Fruit fly (Drosophila melanogaster) whole organism, adult: ENCODE measurements around the gene Gr8a.
A peak's percentile ranks its signal among the peaks of the same experiment; 100 is the strongest.

ENCODE experiments used
- CG11617 ChIP-seq: fragments of 200-800 bp; sonication (Bioruptor generic); optimal IDR thresholded peaks from 2 replicates; lab custom pipeline; 2017; ENCODE audit warnings: mild to moderate bottlenecking, missing biosample characterization, missing genetic modification reagents, missing genetic modification characterization
- CG12768 ChIP-seq: fragments of 200-800 bp; sonication (Bioruptor generic); optimal IDR thresholded peaks from 2 replicates; lab custom pipeline; 2017; ENCODE audit warnings: missing biosample characterization, missing genetic modification characterization, mild to moderate bottlenecking, moderate library complexity, missing genetic modification reagents
- CG14711 ChIP-seq: fragments of 200-800 bp; sonication (Bioruptor generic); optimal IDR thresholded peaks from 2 replicates; lab custom pipeline; 2018; ENCODE audit warnings: missing biosample characterization, mild to moderate bottlenecking, missing genetic modification characterization, moderate library complexity
- CG1620 ChIP-seq: fragments of 200-800 bp; sonication (Bioruptor generic); optimal IDR thresholded peaks from 2 replicates; lab custom pipeline; 2016; ENCODE audit warnings: missing biosample characterization, missing genetic modification characterization
- CG33017 ChIP-seq: fragments of 200-800 bp; sonication (Bioruptor generic); optimal IDR thresholded peaks from 2 replicates; lab custom pipeline; 2018; ENCODE audit warnings: missing biosample characterization, mild to moderate bottlenecking, missing genetic modification characterization, moderate library complexity
- CG5204 ChIP-seq: fragments of 200-800 bp; sonication (Bioruptor generic); optimal IDR thresholded peaks from 2 replicates; lab custom pipeline; 2016; ENCODE audit warnings: missing biosample characterization, missing genetic modification characterization
- CG7045 ChIP-seq: fragments of 200-800 bp; sonication (Bioruptor generic); optimal IDR thresholded peaks from 2 replicates; lab custom pipeline; 2017; ENCODE audit warnings: missing biosample characterization, mild to moderate bottlenecking, missing genetic modification characterization
- CG7101 ChIP-seq: fragments of 200-800 bp; sonication (Bioruptor generic); optimal IDR thresholded peaks from 2 replicates; lab custom pipeline; 2018; ENCODE audit warnings: missing biosample characterization, mild to moderate bottlenecking, missing genetic modification characterization, moderate library complexity
- Clk ChIP-seq: fragments of 200-800 bp; sonication (Bioruptor generic); optimal IDR thresholded peaks from 2 replicates; lab custom pipeline; 2017; ENCODE audit warnings: missing biosample characterization, missing genetic modification characterization
- Crg-1 ChIP-seq: fragments of 200-800 bp; sonication (Bioruptor generic); optimal IDR thresholded peaks from 2 replicates; lab custom pipeline; 2016; ENCODE audit warnings: missing biosample characterization, missing genetic modification characterization
- Hr96 ChIP-seq: fragments of 200-800 bp; sonication (Bioruptor generic); optimal IDR thresholded peaks from 2 replicates; lab custom pipeline; 2016; ENCODE audit warnings: missing biosample characterization, missing genetic modification characterization
- Mnt ChIP-seq: fragments of 200-800 bp; sonication (Bioruptor generic); optimal IDR thresholded peaks from 2 replicates; lab custom pipeline; 2016; ENCODE audit warnings: missing biosample characterization, mild to moderate bottlenecking, missing genetic modification characterization
- bab1 ChIP-seq: fragments of 200-800 bp; sonication (Bioruptor generic); optimal IDR thresholded peaks from 3 replicates; lab custom pipeline; 2019; ENCODE audit warnings: missing biosample characterization, mild to moderate bottlenecking, missing genetic modification characterization, moderate library complexity
- cic ChIP-seq: fragments of 200-800 bp; sonication (Bioruptor generic); optimal IDR thresholded peaks from 2 replicates; lab custom pipeline; 2017; ENCODE audit warnings: missing biosample characterization, mild to moderate bottlenecking, missing genetic modification characterization, moderate library complexity
- cnc ChIP-seq, 2 experiments: fragments of >200 bp; optimal IDR thresholded peaks; 2 replicates each; lab custom pipeline; 2017
- kay ChIP-seq: fragments of 200-800 bp; sonication (Bioruptor generic); peaks from one replicate; lab custom pipeline; 2016; ENCODE audit warnings: missing biosample characterization, missing genetic modification characterization, borderline replicate concordance
- ovo ChIP-seq: fragments of 200-800 bp; sonication (Bioruptor generic); optimal IDR thresholded peaks from 2 replicates; lab custom pipeline; 2016; ENCODE audit warnings: missing biosample characterization, missing genetic modification characterization
- pad ChIP-seq: fragments of 200-800 bp; sonication (Bioruptor generic); optimal IDR thresholded peaks from 3 replicates; lab custom pipeline; 2017; ENCODE audit warnings: missing biosample characterization, missing genetic modification characterization, mild to moderate bottlenecking, moderate library complexity, missing genetic modification reagents
- tj ChIP-seq: fragments of 200-800 bp; sonication (Bioruptor generic); optimal IDR thresholded peaks from 3 replicates; lab custom pipeline; 2017; ENCODE audit warnings: missing biosample characterization, mild to moderate bottlenecking, missing genetic modification characterization, moderate library complexity
- toe ChIP-seq: fragments of 200-800 bp; sonication (Bioruptor generic); optimal IDR thresholded peaks from 2 replicates; lab custom pipeline; 2016; ENCODE audit warnings: missing biosample characterization, missing genetic modification characterization

The Gr8a gene

dm6 chrX:9226837-9227236 is at the start of gene Gr8a:
Gr8a (plus strand) TSS chrX:9227137.
- TF ChIP-seq ovo (GFP tag; lab: Kevin White, UChicago) (no peak), CG5204 (GFP tag; lab: Kevin White, UChicago) (no peak), CG14711 (tag; lab: Kevin White, UChicago) (no peak), Mnt (GFP tag; lab: Kevin White, UChicago) (no peak), CG11617 (GFP tag; lab: Kevin White, UChicago) (no peak), Hr96 (no peak), bab1 (GFP tag; lab: Kevin White, UChicago) (no peak), Clk (GFP tag; lab: Kevin White, UChicago) (no peak)

DNA sequence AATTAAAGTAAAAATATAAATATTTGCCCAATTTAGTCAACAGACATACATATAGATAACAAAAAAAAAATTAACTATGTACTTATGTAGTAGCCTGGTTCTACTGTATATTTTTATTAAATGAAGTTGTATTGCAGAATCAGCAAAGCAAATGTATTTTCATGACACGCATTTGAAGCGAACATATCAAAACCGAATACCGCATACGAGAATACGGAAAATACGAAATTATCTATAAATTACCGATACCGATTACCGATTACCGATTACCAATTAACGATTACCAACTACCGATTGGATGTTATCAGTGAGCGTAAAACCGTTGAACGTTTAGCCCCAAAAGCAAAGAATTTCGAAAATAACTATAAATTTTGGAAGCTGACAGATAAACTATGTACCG is 39.5 kb upstream of the Gr8a start:
- no peak for TF ChIP-seq toe
- TF ChIP-seq cnc (optimal IDR thresholded peaks at IDR 0.05; lab: Kevin White, UChicago), result no peak
- no peak for TF ChIP-seq CG7045 (GFP tag; lab: Kevin White, UChicago)
- no peak for TF ChIP-seq CG5204 (GFP tag; lab: Kevin White, UChicago)
- TF ChIP-seq kay (GFP tag; lab: Kevin White, UChicago), result no peak
- TF ChIP-seq Mnt (GFP tag; lab: Kevin White, UChicago), result no peak
- no peak for TF ChIP-seq Crg-1
- TF ChIP-seq CG33017 (tag; lab: Kevin White, UChicago), result no peak
- TF ChIP-seq pad (GFP tag; lab: Kevin White, UChicago), result no peak
- TF ChIP-seq ovo (GFP tag; lab: Kevin White, UChicago), result no peak
- TF ChIP-seq CG11617 (GFP tag; lab: Kevin White, UChicago), result no peak
- no peak for TF ChIP-seq cic (GFP tag; lab: Kevin White, UChicago)
- no peak for TF ChIP-seq tj (GFP tag; lab: Kevin White, UChicago)
- TF ChIP-seq CG12768, result no peak
- TF ChIP-seq Clk (GFP tag; lab: Kevin White, UChicago), result no peak
- TF ChIP-seq CG7101 (tag; lab: Kevin White, UChicago), result no peak
- no peak for TF ChIP-seq CG14711 (tag; lab: Kevin White, UChicago)
- no peak for TF ChIP-seq CG1620 (GFP tag; lab: Kevin White, UChicago)

DNA sequence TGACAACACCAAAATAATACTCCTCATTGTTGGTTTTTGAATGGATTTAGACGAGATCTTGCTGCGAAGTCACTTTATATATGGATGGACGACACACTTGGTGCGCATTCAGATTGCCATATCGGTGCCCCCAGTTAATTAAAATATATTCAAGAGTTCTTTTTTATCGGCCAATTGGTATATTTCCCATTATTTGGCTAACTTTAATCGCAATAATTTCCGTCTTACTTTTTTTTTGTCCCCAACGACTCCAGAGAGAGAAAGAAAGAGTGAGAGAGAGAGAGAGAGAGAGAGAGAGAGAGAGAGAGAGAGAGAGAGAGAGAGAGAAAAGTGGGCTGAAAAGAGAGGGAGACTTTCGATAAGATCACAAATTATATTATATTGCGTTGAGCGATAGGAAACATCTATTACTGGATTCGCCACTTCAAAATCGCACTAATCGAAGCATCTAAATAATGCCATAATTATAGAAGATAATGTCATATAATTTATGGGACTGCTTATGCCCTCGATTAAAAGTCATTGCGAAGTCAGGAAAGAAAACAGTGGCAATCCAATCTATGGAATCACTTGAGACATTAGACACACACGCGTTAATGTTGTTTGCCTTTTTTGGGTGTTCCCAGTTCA is 36.3 kb upstream of the Gr8a start, which contains the start of gene CG12115:
CG12115 (minus strand) TSS at position 51 of the 630 bp plus-strand sequence.
- no peak for TF ChIP-seq CG7101 (tag; lab: Kevin White, UChicago)
- TF ChIP-seq toe, result no peak
- TF ChIP-seq cic (GFP tag; lab: Kevin White, UChicago), result no peak
- TF ChIP-seq cnc (optimal IDR thresholded peaks at IDR 0.05; lab: Kevin White, UChicago), result no peak
- no peak for TF ChIP-seq CG12768
- no peak for TF ChIP-seq pad (GFP tag; lab: Kevin White, UChicago)
- no peak for TF ChIP-seq Clk (GFP tag; lab: Kevin White, UChicago)
- TF ChIP-seq CG11617 (GFP tag; lab: Kevin White, UChicago), result no peak
- TF ChIP-seq CG33017 (tag; lab: Kevin White, UChicago), result no peak
- TF ChIP-seq CG1620 (GFP tag; lab: Kevin White, UChicago), result no peak
- TF ChIP-seq CG14711 (tag; lab: Kevin White, UChicago), result no peak
- TF ChIP-seq Mnt (GFP tag; lab: Kevin White, UChicago), result no peak
- TF ChIP-seq tj (GFP tag; lab: Kevin White, UChicago), result no peak
- TF ChIP-seq kay (GFP tag; lab: Kevin White, UChicago), result no peak

DNA sequence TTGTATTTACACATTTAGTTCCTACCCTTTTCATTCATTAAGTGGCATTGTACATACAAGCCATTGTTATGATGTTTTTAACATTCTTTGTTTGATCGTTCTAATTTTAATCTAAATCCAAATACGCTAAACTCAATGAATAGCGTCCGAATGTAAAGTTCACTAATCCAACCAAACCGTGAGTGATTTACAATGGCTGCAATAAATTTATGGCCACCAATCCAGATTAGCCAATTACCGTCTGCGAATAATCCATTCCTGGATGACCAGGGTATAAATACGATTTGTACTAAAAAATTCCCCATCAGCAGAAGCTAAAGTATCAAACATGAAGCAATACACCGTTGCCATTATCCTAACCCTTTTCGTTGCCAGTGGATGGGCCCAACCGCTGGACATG is 35.6 kb upstream of the Gr8a start, which contains the start of gene CG12057:
CG12057 (plus strand) TSS at position 301 of the 400 bp plus-strand sequence.
- TF ChIP-seq cnc (optimal IDR thresholded peaks at IDR 0.05; lab: Kevin White, UChicago) (no peak), kay (GFP tag; lab: Kevin White, UChicago) (no peak), CG12768 (no peak), Hr96 (no peak), CG7101 (tag; lab: Kevin White, UChicago) (no peak), ovo (GFP tag; lab: Kevin White, UChicago) (no peak)

DNA sequence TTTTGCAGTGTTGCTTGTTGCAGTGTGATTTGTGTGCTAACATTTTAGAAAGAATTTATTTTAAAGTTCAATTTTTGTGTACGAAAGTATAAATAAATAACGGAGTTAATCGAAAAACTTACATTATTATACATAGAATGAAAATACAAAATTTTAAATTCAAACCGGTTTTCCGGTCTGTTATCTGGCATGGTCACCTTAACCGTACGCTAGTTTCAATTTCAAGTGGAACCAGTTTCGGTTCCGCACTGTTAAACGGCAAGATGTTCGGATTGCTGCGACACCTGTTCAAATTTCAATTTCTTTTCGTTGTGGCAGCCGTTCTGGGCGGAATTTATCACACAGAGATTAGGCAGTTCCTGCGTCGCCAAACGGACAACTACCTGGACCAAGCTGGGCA is 34.5 kb upstream of the Gr8a start, which contains the start of gene CG12056:
CG12056 (plus strand) TSS at position 241 of the 400 bp plus-strand sequence.
- TF ChIP-seq bab1 (GFP tag; lab: Kevin White, UChicago) (peak; percentile 35), Crg-1 (no peak), CG7101 (tag; lab: Kevin White, UChicago) (no peak)

dm6 chrX:9193604-9194003 is 33.3 kb upstream of the Gr8a start, which contains the start of gene CG12106:
CG12106 (plus strand) TSS chrX:9193898.
- TF ChIP-seq CG7045 (GFP tag; lab: Kevin White, UChicago) (no peak), CG5204 (GFP tag; lab: Kevin White, UChicago) (peak; percentile 39), pad (GFP tag; lab: Kevin White, UChicago) (peak; percentile 31), CG1620 (GFP tag; lab: Kevin White, UChicago) (peak; percentile 56), CG14711 (tag; lab: Kevin White, UChicago) (peak; percentile 71), cnc (optimal IDR thresholded peaks at IDR 0.05; lab: Kevin White, UChicago) (no peak), ovo (GFP tag; lab: Kevin White, UChicago) (peak; percentile 57), Hr96 (no peak), CG7101 (tag; lab: Kevin White, UChicago) (peak; percentile 73), tj (GFP tag; lab: Kevin White, UChicago) (no peak), bab1 (GFP tag; lab: Kevin White, UChicago) (peak; percentile 60), Clk (GFP tag; lab: Kevin White, UChicago) (no peak), kay (GFP tag; lab: Kevin White, UChicago) (no peak), cic (GFP tag; lab: Kevin White, UChicago) (no peak), Crg-1 (peak; percentile 28), CG33017 (tag; lab: Kevin White, UChicago) (peak; percentile 38), CG11617 (GFP tag; lab: Kevin White, UChicago) (peak; percentile 25), toe (peak; percentile 24), Mnt (GFP tag; lab: Kevin White, UChicago) (peak; percentile 29), CG12768 (peak; percentile 25)
